Worm (Caenorhabditis elegans): Measurements from ENCODE around the gene F44G4.7.
A peak's percentile ranks its signal among the peaks of the same experiment; 100 is the strongest.

F44G4.7 gene

DNA sequence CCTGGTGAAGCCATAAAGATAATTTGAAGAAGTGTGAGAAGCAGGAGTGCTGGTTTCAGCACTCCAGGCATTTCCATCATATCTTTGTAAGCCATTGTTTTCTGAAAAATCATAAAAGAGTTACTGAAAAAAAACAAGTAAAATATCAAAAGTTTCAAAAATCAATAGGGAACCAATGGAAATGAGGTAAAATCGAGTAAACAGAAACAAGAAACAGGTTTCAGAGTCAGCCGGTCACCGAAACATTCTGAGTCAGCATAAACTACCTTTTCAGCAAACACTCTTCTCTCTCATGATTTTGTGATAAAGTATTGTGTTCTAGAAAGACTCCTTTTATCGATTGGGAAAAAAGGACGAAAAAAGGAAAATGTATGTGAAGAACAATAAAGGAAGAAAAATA lies 15.5 kb downstream of the F44G4.7 start, which contains the start of gene C18E9.9:
Gene C18E9.9, minus strand, starts transcription at position 101 of the 400 bp plus-strand sequence.
- TF ChIP-seq ztf-23 (GFP tag; IDR thresholded peaks at IDR 0.05) (no peak), klf-2 (GFP tag; conservative IDR thresholded peaks at IDR 0.05) (no peak), cog-1 (tag; optimal IDR thresholded peaks at IDR 0.05) (no peak), ref-1 (GFP tag; conservative IDR thresholded peaks at IDR 0.05) (no peak), ztf-29 (GFP tag; IDR thresholded peaks at IDR 0.05) (no peak), T22C8.4 (GFP tag; IDR thresholded peaks at IDR 0.05) (no peak), flt-1 (GFP tag; IDR thresholded peaks at IDR 0.05) (no peak), tab-1 (GFP tag; IDR thresholded peaks at IDR 0.05) (no peak), med-1 (GFP tag; optimal IDR thresholded peaks at IDR 0.05; ENCODE audit: insufficient read depth) (no peak)

DNA sequence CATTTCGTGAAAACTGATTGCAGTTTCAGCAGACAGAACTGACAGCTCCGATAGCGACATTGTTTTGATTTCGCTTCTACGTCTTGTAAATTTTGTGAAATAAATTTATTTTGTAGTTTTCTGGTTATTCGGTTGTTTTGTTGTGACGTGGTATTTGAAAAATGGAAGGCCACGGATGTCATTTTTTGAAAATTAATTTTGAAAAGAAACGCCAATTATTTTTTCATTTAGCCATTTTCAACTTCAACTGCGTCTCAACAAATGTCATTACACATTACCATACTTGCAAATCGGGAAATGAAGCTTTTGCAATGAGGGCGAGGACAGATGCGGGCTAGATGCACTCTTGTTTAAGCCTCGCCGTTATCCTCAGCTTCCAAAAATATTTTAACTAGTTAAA lies 17.0 kb downstream of the F44G4.7 start, which contains the start of gene C18E9.8:
Gene C18E9.8, minus strand, starts transcription at position 101 of the 400 bp plus-strand sequence.
- no peak for TF ChIP-seq ztf-23 (GFP tag; IDR thresholded peaks at IDR 0.05)
- no peak for TF ChIP-seq T22C8.4 (GFP tag; IDR thresholded peaks at IDR 0.05)
- no peak for TF ChIP-seq cog-1 (tag; optimal IDR thresholded peaks at IDR 0.05)
- no peak for TF ChIP-seq med-1 (GFP tag; optimal IDR thresholded peaks at IDR 0.05; ENCODE audit: insufficient read depth)
- no peak for TF ChIP-seq ref-1 (GFP tag; conservative IDR thresholded peaks at IDR 0.05)
- no peak for TF ChIP-seq klf-2 (GFP tag; conservative IDR thresholded peaks at IDR 0.05)
- no peak for TF ChIP-seq tab-1 (GFP tag; IDR thresholded peaks at IDR 0.05)
- TF ChIP-seq flt-1 (GFP tag; IDR thresholded peaks at IDR 0.05) = no peak
- no peak for TF ChIP-seq ztf-29 (GFP tag; IDR thresholded peaks at IDR 0.05)

DNA sequence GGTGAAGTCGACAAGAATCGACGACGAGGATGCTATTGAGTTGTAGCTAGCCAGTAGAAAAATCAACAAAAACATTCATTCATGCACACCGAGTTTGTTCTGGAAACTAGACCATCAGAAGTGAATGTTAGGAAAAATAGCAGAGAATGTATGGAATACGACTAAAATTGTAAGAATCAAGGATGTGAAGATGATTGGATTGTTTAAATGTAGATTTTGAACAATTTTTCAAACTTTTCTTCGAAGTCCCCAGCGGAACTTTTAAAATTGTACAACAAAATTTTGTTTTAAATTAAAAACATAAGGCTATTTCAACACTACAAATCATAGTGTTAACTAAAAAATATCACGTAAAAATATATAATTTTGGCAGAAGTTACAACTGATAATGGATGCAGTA lies 22.3 kb downstream of the F44G4.7 start, which contains the start of gene C18E9.7:
Gene C18E9.7, minus strand, starts transcription at position 101 of the 400 bp plus-strand sequence.
- no peak for TF ChIP-seq klf-2 (GFP tag; conservative IDR thresholded peaks at IDR 0.05)
- no peak for TF ChIP-seq med-1 (GFP tag; optimal IDR thresholded peaks at IDR 0.05; ENCODE audit: insufficient read depth)
- no peak for TF ChIP-seq ref-1 (GFP tag; conservative IDR thresholded peaks at IDR 0.05)
- TF ChIP-seq flt-1 (GFP tag; IDR thresholded peaks at IDR 0.05) = no peak
- TF ChIP-seq T22C8.4 (GFP tag; IDR thresholded peaks at IDR 0.05) = no peak
- TF ChIP-seq ztf-23 (GFP tag; IDR thresholded peaks at IDR 0.05) = no peak
- TF ChIP-seq ztf-29 (GFP tag; IDR thresholded peaks at IDR 0.05) = no peak
- TF ChIP-seq cog-1 (tag; optimal IDR thresholded peaks at IDR 0.05) = no peak
- no peak for TF ChIP-seq tab-1 (GFP tag; IDR thresholded peaks at IDR 0.05)

DNA sequence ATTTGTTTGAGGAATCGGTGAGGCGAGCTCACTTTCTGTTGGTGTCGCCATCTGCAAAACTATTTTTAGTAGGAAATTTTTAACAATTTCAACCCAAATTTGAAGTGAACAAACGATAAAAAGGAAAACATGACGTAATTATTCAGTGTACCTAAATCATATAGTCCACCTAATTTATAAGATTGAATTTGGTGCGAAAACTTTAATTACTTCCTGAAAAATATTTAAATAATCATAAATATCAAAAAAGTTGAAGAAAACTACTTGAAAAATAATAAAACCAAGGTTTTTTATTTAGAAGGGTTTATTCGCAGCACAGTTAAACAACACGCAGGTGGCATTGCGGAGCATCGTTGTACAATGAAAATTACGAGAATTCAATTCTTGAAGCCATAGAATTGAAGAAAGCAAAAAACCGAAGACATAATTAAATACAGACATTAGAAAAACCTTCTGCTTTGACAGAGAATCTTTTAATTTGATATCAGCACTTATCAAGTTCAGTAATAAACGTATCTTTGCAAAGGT lies 31.4 kb downstream of the F44G4.7 start, which contains the start of gene tomm-40:
Gene tomm-40, minus strand, starts transcription at position 51 of the 528 bp plus-strand sequence.
- no peak for TF ChIP-seq cog-1 (tag; optimal IDR thresholded peaks at IDR 0.05)
- TF ChIP-seq med-1 (GFP tag; optimal IDR thresholded peaks at IDR 0.05; ENCODE audit: insufficient read depth) = no peak
- no peak for TF ChIP-seq ztf-23 (GFP tag; IDR thresholded peaks at IDR 0.05)
- TF ChIP-seq T22C8.4 (GFP tag; IDR thresholded peaks at IDR 0.05) = no peak
- TF ChIP-seq ref-1 (GFP tag; conservative IDR thresholded peaks at IDR 0.05) = no peak
- TF ChIP-seq ztf-29 (GFP tag; IDR thresholded peaks at IDR 0.05) = no peak
- TF ChIP-seq tab-1 (GFP tag; IDR thresholded peaks at IDR 0.05) = no peak
- TF ChIP-seq klf-2 (GFP tag; conservative IDR thresholded peaks at IDR 0.05) = no peak
- TF ChIP-seq flt-1 (GFP tag; IDR thresholded peaks at IDR 0.05) = no peak

DNA sequence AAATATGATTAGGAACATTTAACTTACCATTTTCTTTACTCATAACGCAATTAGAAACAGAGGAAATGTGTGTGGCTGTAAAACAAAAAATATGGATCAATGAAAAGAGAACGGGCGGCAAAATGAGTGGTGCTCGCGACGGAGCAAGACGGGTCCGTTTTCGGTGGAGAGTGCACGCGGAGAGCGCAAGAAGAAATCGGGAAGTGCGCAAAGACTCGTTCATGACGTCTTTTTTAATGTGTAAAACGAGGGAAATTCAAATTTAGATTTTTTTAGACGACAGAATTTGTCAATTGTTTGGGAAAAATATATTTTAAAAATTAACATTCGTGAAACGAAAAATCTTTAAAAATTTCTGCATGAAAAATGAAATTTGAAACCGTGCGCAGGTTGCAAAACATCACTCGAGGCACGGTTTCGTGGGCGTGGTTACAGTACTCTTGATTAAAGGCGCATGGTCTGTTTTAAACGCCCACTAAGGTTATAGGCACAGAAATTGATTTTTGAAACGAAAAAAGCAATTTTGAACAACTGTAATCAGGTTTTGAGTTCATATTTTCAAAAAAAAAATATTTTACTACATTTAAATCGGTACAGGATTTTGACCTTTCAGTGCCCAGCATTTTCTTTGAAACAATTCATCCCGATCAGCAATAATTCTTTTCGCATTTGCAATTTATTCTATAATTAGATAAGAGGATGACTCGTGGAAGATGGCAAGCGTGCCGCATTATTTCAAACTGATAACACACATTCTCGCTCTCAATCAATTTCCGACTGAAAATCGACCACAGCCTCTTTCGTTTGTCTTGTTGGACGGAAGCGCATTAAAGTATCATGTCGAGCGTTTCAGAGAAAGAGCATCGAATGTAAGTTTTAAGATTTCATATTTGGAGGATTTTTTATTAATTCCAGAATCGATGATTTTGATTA lies 35.5 kb downstream of the F44G4.7 start, which contains the start of the genes szy-20 and C18E9.5:
Gene szy-20, minus strand, starts transcription at position 83 of the 933 bp plus-strand sequence.
Gene C18E9.5, plus strand, starts transcription at position 730 of the 933 bp plus-strand sequence.
- no peak for TF ChIP-seq tab-1 (GFP tag; IDR thresholded peaks at IDR 0.05)
- TF ChIP-seq ztf-29 (GFP tag; IDR thresholded peaks at IDR 0.05) = no peak
- no peak for TF ChIP-seq klf-2 (GFP tag; conservative IDR thresholded peaks at IDR 0.05)
- peak; percentile 40 for TF ChIP-seq cog-1 (tag; optimal IDR thresholded peaks at IDR 0.05)
- no peak for TF ChIP-seq med-1 (GFP tag; optimal IDR thresholded peaks at IDR 0.05; ENCODE audit: insufficient read depth)

DNA sequence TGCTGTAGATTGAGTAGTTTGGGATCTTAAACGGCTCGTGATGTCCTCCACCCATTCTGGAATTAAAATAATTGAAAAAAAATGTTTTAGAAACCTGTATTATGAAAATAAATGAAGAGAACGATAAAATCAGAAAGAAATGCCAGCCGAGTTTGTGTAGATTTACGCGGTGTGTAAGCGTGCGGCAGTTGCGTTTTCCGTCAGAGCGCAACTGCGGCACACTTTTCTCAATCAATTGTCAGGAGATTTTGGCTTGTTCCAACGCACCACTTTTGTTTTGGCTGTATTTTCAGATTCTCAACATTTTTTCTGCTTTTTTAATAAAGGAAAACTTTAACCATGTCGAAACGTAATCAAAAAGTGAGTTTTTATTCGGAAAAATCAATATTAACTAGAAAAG lies 40.1 kb downstream of the F44G4.7 start, which contains the start of the genes ndub-3 and C18E9.2:
Gene ndub-3, minus strand, starts transcription at position 56 of the 400 bp plus-strand sequence.
Gene C18E9.2, plus strand, starts transcription at position 172 of the 400 bp plus-strand sequence.
- TF ChIP-seq ref-1 (GFP tag; conservative IDR thresholded peaks at IDR 0.05) (no peak), ztf-23 (GFP tag; IDR thresholded peaks at IDR 0.05) (0 out of 2 replicates have a peak, but pooled peaks have one; percentile 48)

DNA sequence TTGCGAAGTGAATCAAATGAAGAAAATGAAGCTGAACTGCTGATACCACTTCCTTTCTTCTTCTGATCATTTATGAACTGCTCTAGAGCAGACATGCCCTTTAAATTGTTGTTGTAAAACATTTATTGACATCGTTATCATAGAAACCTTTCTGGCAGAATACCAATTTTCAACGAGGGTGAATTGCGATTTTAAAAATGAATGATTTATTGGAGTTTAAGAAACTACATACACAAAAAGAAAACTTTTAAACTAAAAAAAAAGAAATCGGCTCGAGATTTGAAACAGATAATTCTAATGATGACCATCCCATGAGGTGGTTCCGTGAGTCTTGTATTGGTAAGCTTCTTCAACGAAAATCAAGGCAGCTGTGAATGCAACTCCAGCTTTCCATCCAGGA lies 40.9 kb downstream of the F44G4.7 start, which contains the start of gene sftd-3:
Gene sftd-3, minus strand, starts transcription at position 101 of the 400 bp plus-strand sequence.
- no peak for TF ChIP-seq T22C8.4 (GFP tag; IDR thresholded peaks at IDR 0.05)
- TF ChIP-seq med-1 (GFP tag; optimal IDR thresholded peaks at IDR 0.05; ENCODE audit: insufficient read depth) = no peak
- no peak for TF ChIP-seq tab-1 (GFP tag; IDR thresholded peaks at IDR 0.05)
- no peak for TF ChIP-seq cog-1 (tag; optimal IDR thresholded peaks at IDR 0.05)
- no peak for TF ChIP-seq ztf-29 (GFP tag; IDR thresholded peaks at IDR 0.05)
- no peak for TF ChIP-seq ztf-23 (GFP tag; IDR thresholded peaks at IDR 0.05)
- TF ChIP-seq klf-2 (GFP tag; conservative IDR thresholded peaks at IDR 0.05) = no peak
- no peak for TF ChIP-seq flt-1 (GFP tag; IDR thresholded peaks at IDR 0.05)
- TF ChIP-seq ref-1 (GFP tag; conservative IDR thresholded peaks at IDR 0.05) = no peak

DNA sequence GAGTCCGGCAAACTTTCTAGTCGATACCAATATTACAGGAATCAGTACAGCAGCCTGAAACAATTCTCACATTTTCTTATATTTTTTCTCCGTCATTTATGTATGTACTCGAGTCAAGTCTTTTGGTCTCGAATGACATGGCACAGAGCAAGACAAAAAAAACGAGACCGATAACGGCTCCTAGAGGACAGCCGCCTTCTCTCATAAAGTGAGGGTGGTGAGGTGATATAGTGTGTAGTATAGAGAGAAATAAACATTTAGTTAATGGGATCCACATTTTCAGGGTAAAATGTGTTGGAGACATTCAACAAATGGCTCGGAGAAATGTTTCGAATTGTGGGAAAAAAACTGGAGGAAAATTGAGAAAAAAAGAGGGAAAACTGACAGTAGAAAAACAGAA lies 42.8 kb downstream of the F44G4.7 start:
- TF ChIP-seq flt-1 (GFP tag; IDR thresholded peaks at IDR 0.05) = no peak
- TF ChIP-seq klf-2 (GFP tag; conservative IDR thresholded peaks at IDR 0.05) = no peak
- no peak for TF ChIP-seq med-1 (GFP tag; optimal IDR thresholded peaks at IDR 0.05; ENCODE audit: insufficient read depth)
- no peak for TF ChIP-seq ref-1 (GFP tag; conservative IDR thresholded peaks at IDR 0.05)
- TF ChIP-seq tab-1 (GFP tag; IDR thresholded peaks at IDR 0.05) = no peak
- no peak for TF ChIP-seq T22C8.4 (GFP tag; IDR thresholded peaks at IDR 0.05)
- no peak for TF ChIP-seq cog-1 (tag; optimal IDR thresholded peaks at IDR 0.05)
- TF ChIP-seq ztf-23 (GFP tag; IDR thresholded peaks at IDR 0.05) = no peak
- TF ChIP-seq ztf-29 (GFP tag; IDR thresholded peaks at IDR 0.05) = no peak

DNA sequence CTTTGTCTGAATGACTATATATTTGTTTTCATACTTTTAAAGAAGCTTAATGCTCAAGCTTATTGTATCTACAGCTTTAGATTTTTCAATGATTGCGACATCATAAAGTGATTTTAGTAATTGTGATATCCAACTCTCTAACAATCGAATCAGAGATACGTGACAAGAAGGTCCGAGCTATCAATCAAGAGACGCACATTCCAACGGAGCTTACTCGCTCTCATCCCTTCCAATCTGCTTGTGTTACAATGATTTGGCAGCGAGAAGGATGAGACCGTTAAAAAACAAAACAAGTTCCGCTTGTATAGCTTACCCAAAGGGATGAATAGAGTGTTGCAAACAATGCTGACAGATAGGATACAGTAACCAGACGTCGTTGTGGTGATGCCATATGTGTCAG lies 43.5 kb downstream of the F44G4.7 start:
- TF ChIP-seq flt-1 (GFP tag; IDR thresholded peaks at IDR 0.05) = no peak
- TF ChIP-seq tab-1 (GFP tag; IDR thresholded peaks at IDR 0.05) = no peak
- TF ChIP-seq klf-2 (GFP tag; conservative IDR thresholded peaks at IDR 0.05) = no peak
- no peak for TF ChIP-seq cog-1 (tag; optimal IDR thresholded peaks at IDR 0.05)
- no peak for TF ChIP-seq ztf-23 (GFP tag; IDR thresholded peaks at IDR 0.05)
- TF ChIP-seq med-1 (GFP tag; optimal IDR thresholded peaks at IDR 0.05; ENCODE audit: insufficient read depth) = no peak
- TF ChIP-seq ref-1 (GFP tag; conservative IDR thresholded peaks at IDR 0.05) = no peak
- no peak for TF ChIP-seq T22C8.4 (GFP tag; IDR thresholded peaks at IDR 0.05)
- no peak for TF ChIP-seq ztf-29 (GFP tag; IDR thresholded peaks at IDR 0.05)

All from whole organism, midembryonic.